Worm (Caenorhabditis elegans) whole organism, L4 larva: Measurements from ENCODE around the gene Y97E10AR.4.

Experiments
- D1046.2 ChIP-seq: fragments of 200-800 bp; sonication (Bioruptor generic); IDR thresholded peaks from 2 replicates; pipeline ENCODE4 v1.3.6; 2022; ENCODE audit warnings: missing genetic modification characterization, missing compliant biosample characterization
- F37D6.2 ChIP-seq: sonication (generic microtip); optimal IDR thresholded peaks from 2 replicates; lab custom pipeline; 2016; ENCODE audit warnings: mild to moderate bottlenecking, missing genetic modification characterization, missing compliant biosample characterization
- F44E2.7 ChIP-seq: fragments of 200-800 bp; sonication (Bioruptor generic); IDR thresholded peaks from 2 replicates; pipeline ENCODE4 v2.1.2; 2022; ENCODE audit warnings: missing genetic modification characterization, missing compliant biosample characterization
- R02D3.7 ChIP-seq: fragments of 150-350 bp; sonication (generic microtip); optimal IDR thresholded peaks from 3 replicates; lab custom pipeline; 2014; ENCODE audit warnings: missing biosample characterization, missing genetic modification characterization
- T20F7.1 ChIP-seq: fragments of 200-800 bp; sonication (Bioruptor generic); optimal IDR thresholded peaks from 2 replicates; lab custom pipeline; 2018; ENCODE audit warnings: mild to moderate bottlenecking, missing genetic modification characterization, missing compliant biosample characterization
- T26A8.4 ChIP-seq: fragments of 200-800 bp; sonication (Bioruptor generic); IDR thresholded peaks from 2 replicates; pipeline ENCODE4 v1.3.6; 2022; ENCODE audit warnings: missing genetic modification characterization, missing compliant biosample characterization
- Y5F2A.4 ChIP-seq: fragments of 200-800 bp; sonication (Bioruptor generic); optimal IDR thresholded peaks from 2 replicates; lab custom pipeline; 2018; ENCODE audit warnings: mild to moderate bottlenecking, missing genetic modification characterization, missing compliant biosample characterization
- aha-1 ChIP-seq: fragments of 150-350 bp; peaks from one replicate; lab custom pipeline; 2014; ENCODE audit warnings: missing biosample characterization, missing genetic modification characterization
- aly-2 ChIP-seq: sonication (generic microtip); optimal IDR thresholded peaks from 2 replicates; lab custom pipeline; 2018; ENCODE audit warnings: missing biosample characterization, missing genetic modification characterization
- ctbp-1 ChIP-seq: fragments of 200-800 bp; sonication (Bioruptor generic); IDR thresholded peaks from 2 replicates; pipeline ENCODE4 v1.3.6; 2022; ENCODE audit warnings: missing genetic modification reagents, missing genetic modification characterization, missing compliant biosample characterization
- daf-12 ChIP-seq: fragments of 150-350 bp; optimal IDR thresholded peaks from 2 replicates; lab custom pipeline; 2014; ENCODE audit warnings: missing biosample characterization, missing genetic modification reagents, missing genetic modification characterization
- daf-16 ChIP-seq, 3 experiments: sonication (generic microtip); optimal IDR thresholded peaks; 2 replicates each; lab custom pipeline; 2016 to 2017; ENCODE audit warnings: missing genetic modification characterization in 3 of 3, missing genetic modification reagents in 3 of 3, mild to moderate bottlenecking in 2 of 3, missing compliant biosample characterization in 2 of 3, missing biosample characterization in 1 of 3, moderate library complexity in 1 of 3
- daf-8 ChIP-seq: fragments of 200-800 bp; sonication (Bioruptor generic); IDR thresholded peaks from 2 replicates; pipeline ENCODE4 v1.3.6; 2022; ENCODE audit warnings: missing genetic modification characterization, missing compliant biosample characterization
- dmd-8 ChIP-seq: fragments of 200-800 bp; sonication (Bioruptor generic); IDR thresholded peaks from 2 replicates; pipeline ENCODE4 v1.3.6; 2022; ENCODE audit warnings: missing genetic modification characterization, missing compliant biosample characterization
- dpl-1 ChIP-seq: fragments of 150-350 bp; optimal IDR thresholded peaks from 2 replicates; lab custom pipeline; 2014; ENCODE audit warnings: missing biosample characterization, missing genetic modification reagents, missing genetic modification characterization
- fkh-10 ChIP-seq: fragments of 150-350 bp; optimal IDR thresholded peaks from 2 replicates; lab custom pipeline; 2014; ENCODE audit warnings: missing biosample characterization, missing genetic modification reagents, missing genetic modification characterization
- fos-1 ChIP-seq: fragments of 150-350 bp; optimal IDR thresholded peaks from 2 replicates; lab custom pipeline; 2014; ENCODE audit warnings: missing biosample characterization, missing genetic modification characterization
- gei-8 ChIP-seq: fragments of 200-800 bp; sonication (Bioruptor generic); optimal IDR thresholded peaks from 2 replicates; lab custom pipeline; 2018; ENCODE audit warnings: mild to moderate bottlenecking, missing genetic modification characterization, missing compliant biosample characterization
- hif-1 ChIP-seq, 2 experiments: sonication (generic microtip); optimal IDR thresholded peaks; 2 replicates each; lab custom pipeline; 2016 to 2017; ENCODE audit warnings: missing compliant biosample characterization in 2 of 2, missing genetic modification characterization in 2 of 2, missing genetic modification reagents in 2 of 2, missing genotype in 2 of 2, mild to moderate bottlenecking in 1 of 2
- hlh-11 ChIP-seq: fragments of 200-800 bp; sonication (Bioruptor generic); optimal IDR thresholded peaks from 2 replicates; lab custom pipeline; 2018; ENCODE audit warnings: mild to moderate bottlenecking, missing genetic modification characterization, missing compliant biosample characterization
- hlh-30 ChIP-seq: sonication (generic microtip); optimal IDR thresholded peaks from 2 replicates; lab custom pipeline; 2017; ENCODE audit warnings: antibody characterized with exemption, mild to moderate bottlenecking, missing genetic modification characterization, missing compliant biosample characterization; ENCODE audit not compliant: insufficient read depth
- hmg-1.1 ChIP-seq: fragments of 200-800 bp; sonication (Bioruptor generic); IDR thresholded peaks from 2 replicates; pipeline ENCODE4 v1.3.6; 2022; ENCODE audit warnings: missing genetic modification reagents, missing genetic modification characterization, missing compliant biosample characterization
- jun-1 ChIP-seq: fragments of 150-350 bp; optimal IDR thresholded peaks from 2 replicates; lab custom pipeline; 2014; ENCODE audit warnings: missing biosample characterization, missing genetic modification reagents, missing genetic modification characterization
- lsy-2 ChIP-seq, 2 experiments: fragments of 150-350 bp in 1 of 2; sonication (generic microtip) in 1 of 2; optimal IDR thresholded peaks; 2 replicates each; lab custom pipeline; 2014 to 2017; ENCODE audit warnings: missing biosample characterization in 2 of 2, missing genetic modification characterization in 2 of 2
- madf-9 ChIP-seq: fragments of 200-800 bp; sonication (Bioruptor generic); conservative IDR thresholded peaks from 2 replicates; pipeline ENCODE4 v1.3.6; 2022; ENCODE audit warnings: missing genetic modification reagents, missing genetic modification characterization, missing compliant biosample characterization
- mdl-1 ChIP-seq, 2 experiments: fragments of 150-350 bp in 1 of 2; sonication (generic microtip) in 1 of 2; optimal IDR thresholded peaks; 2 replicates each; lab custom pipeline; 2014 to 2017; ENCODE audit warnings: missing biosample characterization in 2 of 2, missing genetic modification characterization in 2 of 2
- mep-1 ChIP-seq: fragments of 150-350 bp; sonication (generic microtip); optimal IDR thresholded peaks from 3 replicates; lab custom pipeline; 2014; ENCODE audit warnings: missing biosample characterization, missing genetic modification characterization
- mes-2 ChIP-seq: sonication (generic microtip); optimal IDR thresholded peaks from 2 replicates; lab custom pipeline; 2016; ENCODE audit warnings: missing genotype, mild to moderate bottlenecking, missing genetic modification characterization, missing compliant biosample characterization; ENCODE audit not compliant: poor library complexity, severe bottlenecking
- mxl-2 ChIP-seq: fragments of 200-800 bp; sonication (Bioruptor generic); conservative IDR thresholded peaks from 2 replicates; pipeline ENCODE4 v1.3.6; 2022; ENCODE audit warnings: missing genetic modification reagents, missing genetic modification characterization, missing compliant biosample characterization
- mxl-3 ChIP-seq: fragments of 200-800 bp; sonication (Bioruptor generic); optimal IDR thresholded peaks from 2 replicates; lab custom pipeline; 2018; ENCODE audit warnings: mild to moderate bottlenecking, missing genetic modification characterization, missing compliant biosample characterization
- nhr-11 ChIP-seq: fragments of 150-350 bp; optimal IDR thresholded peaks from 2 replicates; lab custom pipeline; 2014; ENCODE audit warnings: missing biosample characterization, missing genetic modification characterization
- nhr-237 ChIP-seq: sonication (generic microtip); optimal IDR thresholded peaks from 2 replicates; lab custom pipeline; 2017; ENCODE audit warnings: missing biosample characterization, missing genetic modification characterization
- nhr-28 ChIP-seq: fragments of 150-350 bp; optimal IDR thresholded peaks from 2 replicates; lab custom pipeline; 2014; ENCODE audit warnings: missing biosample characterization, missing genetic modification characterization
- nhr-48 ChIP-seq: sonication (generic microtip); optimal IDR thresholded peaks from 2 replicates; lab custom pipeline; 2016; ENCODE audit warnings: mild to moderate bottlenecking, missing genetic modification characterization, missing compliant biosample characterization
- nhr-76 ChIP-seq: fragments of 150-350 bp; optimal IDR thresholded peaks from 2 replicates; lab custom pipeline; 2014; ENCODE audit warnings: missing biosample characterization, missing genetic modification characterization
- pha-4 ChIP-seq, 2 experiments: fragments of 150-350 bp in 1 of 2; fragments of 200-800 bp in 1 of 2; sonication (Bioruptor generic) in 1 of 2; IDR thresholded peaks in 1 of 2; optimal IDR thresholded peaks in 1 of 2; 2 replicates each; pipeline versions ENCODE4 v1.3.6 to Lab custom; 2014 to 2022; ENCODE audit warnings: missing genetic modification characterization in 2 of 2, missing genetic modification reagents in 2 of 2, missing biosample characterization in 1 of 2, missing compliant biosample characterization in 1 of 2
- pqm-1 ChIP-seq: sonication (generic microtip); optimal IDR thresholded peaks from 2 replicates; lab custom pipeline; 2017; ENCODE audit warnings: missing biosample characterization, missing genetic modification characterization
- sdz-12 ChIP-seq: fragments of 200-800 bp; sonication (Bioruptor generic); optimal IDR thresholded peaks from 2 replicates; lab custom pipeline; 2018; ENCODE audit warnings: mild to moderate bottlenecking, missing genetic modification characterization, missing compliant biosample characterization
- spr-3 ChIP-seq: fragments of 200-800 bp; sonication (Bioruptor generic); optimal IDR thresholded peaks from 2 replicates; lab custom pipeline; 2018; ENCODE audit warnings: mild to moderate bottlenecking, missing genetic modification characterization, missing compliant biosample characterization
- tra-1 ChIP-seq: fragments of 200-800 bp; sonication (Bioruptor generic); IDR thresholded peaks from 2 replicates; pipeline ENCODE4 v1.3.6; 2022; ENCODE audit warnings: missing genetic modification reagents, missing genetic modification characterization, missing compliant biosample characterization
- unc-62 ChIP-seq, 3 experiments: fragments of 150-350 bp in 1 of 3; sonication (generic microtip); optimal IDR thresholded peaks in 2 of 3; peaks in 1 of 3; 1 replicate in 1 of 3; 2 replicates in 2 of 3; lab custom pipeline; 2014 to 2017; ENCODE audit warnings: missing biosample characterization in 3 of 3, missing genetic modification characterization in 3 of 3, missing genetic modification reagents in 3 of 3, missing genotype in 1 of 3

Y97E10AR.4 gene

ce11 chrV:8007460-8008292 is 2.4 kb downstream of the Y97E10AR.4 start, which contains the start of gene Y97E10AR.3:
TSS of gene Y97E10AR.3 (minus strand) at chrV:8007510.
- TF ChIP-seq Y5F2A.4, result no peak
- no peak for TF ChIP-seq daf-8 (GFP tag; lab: Robert Waterston, UW)
- TF ChIP-seq unc-62 (GFP tag; optimal IDR thresholded peaks at IDR 0.05 in 1 of 2; lab: Kevin White, UChicago), result peak in 1 of 2 experiments; percentile 95
- no peak for TF ChIP-seq unc-62 (tag; optimal IDR thresholded peaks at IDR 0.05; lab: Kevin White, UChicago)
- TF ChIP-seq aha-1 (tag; lab: Kevin White, UChicago), result peak; percentile 95
- TF ChIP-seq F44E2.7 (GFP tag; lab: Robert Waterston, UW), result no peak

ce11 chrV:8005000-8005399 is 5.0 kb downstream of the Y97E10AR.4 start, which contains the start of gene Y97E10AR.8:
TSS of gene Y97E10AR.8 (plus strand) at chrV:8005300.
- TF ChIP-seq spr-3 (GFP tag; lab: Kevin White, UChicago) (no peak), fos-1 (tag; lab: Kevin White, UChicago) (no peak), R02D3.7 (tag; lab: Kevin White, UChicago) (no peak), D1046.2 (GFP tag; lab: Robert Waterston, UW) (no peak)

- peak; percentile 95 for TF ChIP-seq hlh-30 (tag; lab: Kevin White, UChicago)
- TF ChIP-seq pqm-1 (tag; lab: Kevin White, UChicago), result peak; percentile 63
- peak; percentile 99 for TF ChIP-seq aha-1 (tag; lab: Kevin White, UChicago)
- TF ChIP-seq R02D3.7 (tag; lab: Kevin White, UChicago), result no peak
- no peak for TF ChIP-seq aly-2 (tag; lab: Kevin White, UChicago)
- 0 out of 2 replicates have a peak, but pooled peaks have one; percentile 28 for TF ChIP-seq tra-1 (GFP tag; lab: Robert Waterston, UW)
- peak in 1 of 2 experiments; percentile 99 for TF ChIP-seq unc-62 (GFP tag; optimal IDR thresholded peaks at IDR 0.05 in 1 of 2; lab: Kevin White, UChicago)
- TF ChIP-seq unc-62 (tag; optimal IDR thresholded peaks at IDR 0.05; lab: Kevin White, UChicago), result peak; percentile 37
- TF ChIP-seq F37D6.2 (tag; lab: Kevin White, UChicago), result peak; percentile 34
- TF ChIP-seq gei-8 (GFP tag; lab: Kevin White, UChicago), result peak; percentile 86
- peak; percentile 84 for TF ChIP-seq mep-1 (tag; lab: Kevin White, UChicago)
- peak; percentile 74 for TF ChIP-seq T20F7.1 (GFP tag; lab: Kevin White, UChicago)
- TF ChIP-seq ctbp-1 (GFP tag; lab: Robert Waterston, UW), result peak; percentile 83
- TF ChIP-seq mdl-1 (tag; optimal IDR thresholded peaks at IDR 0.05; lab: Kevin White, UChicago), result peak in 1 of 2 experiments; percentile 86
- 0 out of 2 replicates have a peak, but pooled peaks have one; percentile 39 for TF ChIP-seq T26A8.4 (GFP tag; lab: Robert Waterston, UW)
- TF ChIP-seq sdz-12 (GFP tag; lab: Kevin White, UChicago), result no peak
- peak; percentile 97 for TF ChIP-seq hlh-11
- no peak for TF ChIP-seq nhr-237 (tag; lab: Kevin White, UChicago)
- TF ChIP-seq hif-1 (tag; optimal IDR thresholded peaks at IDR 0.05; lab: Kevin White, UChicago), result peak in 1 of 2 experiments; percentile 78
- TF ChIP-seq nhr-28 (tag; lab: Kevin White, UChicago), result peak; percentile 85
- no peak for TF ChIP-seq daf-12 (tag; lab: Kevin White, UChicago)
- TF ChIP-seq mxl-3, result peak; percentile 75
- peak; percentile 29 to 79 for TF ChIP-seq lsy-2 (tag; optimal IDR thresholded peaks at IDR 0.05; lab: Kevin White, UChicago)
- peak; percentile 39 for TF ChIP-seq fkh-10 (GFP tag; lab: Kevin White, UChicago)
- no peak for TF ChIP-seq dmd-8 (GFP tag; lab: Robert Waterston, UW)
- peak; percentile 42 for TF ChIP-seq mes-2 (tag; lab: Kevin White, UChicago)
- TF ChIP-seq pha-4 (GFP tag; IDR thresholded peaks at IDR 0.05; lab: Robert Waterston, UW), result peak; percentile 56; the same call in 1 of the 2 replicates
- TF ChIP-seq pha-4 (tag; optimal IDR thresholded peaks at IDR 0.05; lab: Kevin White, UChicago), result peak; percentile 39
- peak; percentile 85 for TF ChIP-seq hmg-1.1 (GFP tag; lab: Robert Waterston, UW)
- TF ChIP-seq nhr-48 (tag; lab: Kevin White, UChicago), result peak; percentile 86
- TF ChIP-seq mxl-2 (GFP tag; lab: Robert Waterston, UW), result 0 out of 2 replicates have a peak, but pooled peaks have one; percentile 42
- TF ChIP-seq jun-1, result peak; percentile 46
- TF ChIP-seq dpl-1, result peak; percentile 39
- no peak for TF ChIP-seq nhr-76 (tag; lab: Kevin White, UChicago)
- peak; percentile 40; the same call in 1 of the 2 replicates for TF ChIP-seq madf-9 (GFP tag; lab: Robert Waterston, UW)
- peak in 1 of 2 experiments; percentile 75 for TF ChIP-seq daf-16 (GFP tag; optimal IDR thresholded peaks at IDR 0.05; lab: Kevin White, UChicago)
- peak; percentile 87 for TF ChIP-seq daf-16 (tag; optimal IDR thresholded peaks at IDR 0.05; lab: Kevin White, UChicago)
- no peak for TF ChIP-seq Y5F2A.4
- TF ChIP-seq nhr-11, result peak; percentile 58
Observed at ce11 chrV:8000929-8001513, 9.0 kb downstream of the Y97E10AR.4 start, which contains the start of gene Y97E10AR.1. TSS of gene Y97E10AR.1 (plus strand) at chrV:8001463.
